Fruit fly (Drosophila melanogaster) whole organism, prepupa: ENCODE measurements around the gene PGRP-LE.

Source experiments
- CG10631 ChIP-seq: fragments of 200-800 bp; sonication (Bioruptor generic); optimal IDR thresholded peaks from 2 replicates; lab custom pipeline; 2016; ENCODE audit warnings: missing biosample characterization, missing genetic modification characterization
- CG1621 ChIP-seq: fragments of 200-800 bp; sonication (Bioruptor generic); optimal IDR thresholded peaks from 3 replicates; lab custom pipeline; 2018; ENCODE audit warnings: missing biosample characterization, mild to moderate bottlenecking, missing genetic modification characterization
- CG6792 ChIP-seq: fragments of 200-800 bp; sonication (Bioruptor generic); optimal IDR thresholded peaks from 3 replicates; lab custom pipeline; 2016; ENCODE audit warnings: missing biosample characterization, missing genetic modification characterization
- Eip78C ChIP-seq: fragments of 200-800 bp; sonication (Bioruptor generic); peaks from one replicate; lab custom pipeline; 2016; ENCODE audit warnings: missing biosample characterization, missing genetic modification characterization
- Eip93F ChIP-seq: fragments of 200-800 bp; sonication (Bioruptor generic); optimal IDR thresholded peaks from 2 replicates; lab custom pipeline; 2016; ENCODE audit warnings: missing biosample characterization, mild to moderate bottlenecking, missing genetic modification characterization
- Met ChIP-seq: fragments of 200-800 bp; sonication (Bioruptor generic); optimal IDR thresholded peaks from 3 replicates; lab custom pipeline; 2016; ENCODE audit warnings: missing biosample characterization, missing genetic modification characterization
- OdsH ChIP-seq: fragments of 200-800 bp; sonication (Bioruptor generic); optimal IDR thresholded peaks from 3 replicates; lab custom pipeline; 2016; ENCODE audit warnings: missing biosample characterization, missing genetic modification characterization
- Sox15 ChIP-seq: fragments of 200-800 bp; sonication (Bioruptor generic); optimal IDR thresholded peaks from 3 replicates; lab custom pipeline; 2016; ENCODE audit warnings: missing biosample characterization, missing genetic modification characterization
- achi ChIP-seq: fragments of 200-800 bp; sonication (Bioruptor generic); optimal IDR thresholded peaks from 3 replicates; lab custom pipeline; 2016; ENCODE audit warnings: missing biosample characterization, missing genetic modification characterization
- eg ChIP-seq: fragments of 200-800 bp; sonication (Bioruptor generic); IDR thresholded peaks from 3 replicates; pipeline ENCODE4 v1.3.6; 2022; ENCODE audit warnings: missing biosample characterization, missing genetic modification characterization
- lz ChIP-seq: fragments of 200-800 bp; sonication (Bioruptor generic); optimal IDR thresholded peaks from 3 replicates; lab custom pipeline; 2016; ENCODE audit warnings: missing biosample characterization, missing genetic modification characterization
- topi ChIP-seq: fragments of 200-800 bp; sonication (Bioruptor generic); optimal IDR thresholded peaks from 3 replicates; lab custom pipeline; 2016; ENCODE audit warnings: missing biosample characterization, missing genetic modification characterization

DNA sequence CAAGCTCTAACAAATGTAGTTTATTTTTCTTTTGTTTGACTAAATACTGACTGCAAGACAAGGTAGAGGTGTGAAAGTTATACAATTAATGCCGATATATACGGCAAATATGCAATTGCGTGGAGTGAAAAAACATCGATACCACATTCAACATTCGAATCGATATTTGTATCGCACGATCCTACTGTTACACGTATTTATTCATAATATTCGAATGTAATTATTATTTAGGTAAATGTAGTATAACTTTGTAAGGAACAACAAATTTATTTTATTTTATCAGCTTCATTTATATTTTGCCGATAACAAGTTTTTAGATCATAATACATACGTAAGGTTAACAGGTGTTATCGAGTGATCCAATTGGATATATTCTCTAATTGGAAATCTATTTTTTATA, 31.7 kb upstream of the PGRP-LE start, which contains the start of gene Chc:
- TF ChIP-seq Met: peak; percentile 13
- TF ChIP-seq eg: no peak
- no peak for TF ChIP-seq CG6792 (GFP tag; lab: Kevin White, UChicago)
- peak; percentile 16 for TF ChIP-seq lz
- no peak for TF ChIP-seq OdsH (GFP tag; lab: Kevin White, UChicago)
- peak; percentile 28 for TF ChIP-seq CG10631
- TF ChIP-seq topi (GFP tag; lab: Kevin White, UChicago): no peak
- TF ChIP-seq CG1621 (tag; lab: Kevin White, UChicago): peak; percentile 92
- TF ChIP-seq Sox15: no peak
- no peak for TF ChIP-seq achi (GFP tag; lab: Kevin White, UChicago)
- TF ChIP-seq Eip78C (GFP tag; lab: Kevin White, UChicago): peak; percentile 68
- no peak for TF ChIP-seq Eip93F (GFP tag; lab: Kevin White, UChicago)
